Worm (Caenorhabditis elegans) whole organism, L3 larva: ENCODE results near the gene K02C4.2.

Experiments
- R02D3.7 ChIP-seq: fragments of 150-350 bp; optimal IDR thresholded peaks from 2 replicates; lab custom pipeline; 2014; ENCODE audit warnings: missing biosample characterization, missing genetic modification characterization
- ama-1 ChIP-seq: fragments of 150-350 bp; optimal IDR thresholded peaks from 2 replicates; lab custom pipeline; 2018
- ceh-16 ChIP-seq: sonication (generic microtip); optimal IDR thresholded peaks from 2 replicates; lab custom pipeline; 2017; ENCODE audit warnings: missing biosample characterization, missing genetic modification characterization
- ceh-28 ChIP-seq: fragments of 150-350 bp; optimal IDR thresholded peaks from 2 replicates; lab custom pipeline; 2014; ENCODE audit warnings: missing biosample characterization, missing genetic modification reagents, missing genetic modification characterization
- ceh-82 ChIP-seq: fragments of 150-350 bp; optimal IDR thresholded peaks from 2 replicates; lab custom pipeline; 2014; ENCODE audit warnings: missing biosample characterization, missing genetic modification characterization
- ceh-9 ChIP-seq: sonication (generic microtip); optimal IDR thresholded peaks from 2 replicates; lab custom pipeline; 2018; ENCODE audit warnings: missing biosample characterization, missing genetic modification characterization
- egl-27 ChIP-seq: sonication (generic microtip); optimal IDR thresholded peaks from 4 replicates; lab custom pipeline; 2017; ENCODE audit warnings: missing biosample characterization, missing genetic modification reagents, missing genetic modification characterization
- elt-1 ChIP-seq: fragments of 150-350 bp; optimal IDR thresholded peaks from 2 replicates; lab custom pipeline; 2014; ENCODE audit warnings: missing biosample characterization, missing genetic modification characterization
- elt-2 ChIP-seq: sonication (generic microtip); optimal IDR thresholded peaks from 2 replicates; lab custom pipeline; 2016; ENCODE audit warnings: missing genetic modification reagents, mild to moderate bottlenecking, missing genetic modification characterization, missing compliant biosample characterization
- elt-3 ChIP-seq, 3 experiments: fragments of 150-350 bp in 1 of 3; sonication (generic microtip) in 2 of 3; optimal IDR thresholded peaks; 2 replicates in 2 of 3; 4 replicates in 1 of 3; lab custom pipeline; 2014 to 2017; ENCODE audit warnings: missing biosample characterization in 3 of 3, missing genetic modification characterization in 3 of 3
- eor-1 ChIP-seq, 2 experiments: fragments of 150-350 bp; optimal IDR thresholded peaks; 2 replicates each; lab custom pipeline; 2014 to 2018; ENCODE audit warnings: missing biosample characterization in 2 of 2, missing genetic modification characterization in 2 of 2
- fkh-10 ChIP-seq: sonication (generic microtip); optimal IDR thresholded peaks from 2 replicates; lab custom pipeline; 2017; ENCODE audit warnings: missing biosample characterization, missing genetic modification reagents, missing genetic modification characterization
- fkh-2 ChIP-seq: fragments of 150-350 bp; optimal IDR thresholded peaks from 2 replicates; lab custom pipeline; 2014; ENCODE audit warnings: missing biosample characterization, missing genetic modification reagents, missing genetic modification characterization
- fos-1 ChIP-seq: fragments of 150-350 bp; optimal IDR thresholded peaks from 2 replicates; lab custom pipeline; 2014; ENCODE audit warnings: missing biosample characterization, missing genetic modification characterization
- hmg-11 ChIP-seq: sonication (generic microtip); optimal IDR thresholded peaks from 2 replicates; lab custom pipeline; 2016; ENCODE audit warnings: missing genetic modification characterization, missing compliant biosample characterization
- jun-1 ChIP-seq: fragments of 150-350 bp; optimal IDR thresholded peaks from 2 replicates; lab custom pipeline; 2014; ENCODE audit warnings: missing biosample characterization, missing genetic modification reagents, missing genetic modification characterization
- lin-15B ChIP-seq: fragments of 150-350 bp; optimal IDR thresholded peaks from 2 replicates; lab custom pipeline; 2014; ENCODE audit warnings: missing biosample characterization, missing genetic modification characterization
- lin-39 ChIP-seq: fragments of 150-350 bp; optimal IDR thresholded peaks from 2 replicates; lab custom pipeline; 2018; ENCODE audit warnings: missing biosample characterization, missing genetic modification reagents, missing genetic modification characterization
- lsy-12 ChIP-seq: sonication (generic microtip); optimal IDR thresholded peaks from 2 replicates; lab custom pipeline; 2016; ENCODE audit warnings: mild to moderate bottlenecking, missing genetic modification characterization, missing compliant biosample characterization
- mdl-1 ChIP-seq: fragments of 150-350 bp; optimal IDR thresholded peaks from 2 replicates; lab custom pipeline; 2014; ENCODE audit warnings: missing biosample characterization, missing genetic modification characterization
- nfya-1 ChIP-seq: sonication (generic microtip); optimal IDR thresholded peaks from 2 replicates; lab custom pipeline; 2017; ENCODE audit warnings: missing genetic modification characterization, mild to moderate bottlenecking, missing compliant biosample characterization, antibody characterized with exemption, moderate library complexity; ENCODE audit not compliant: insufficient read depth
- nhr-11 ChIP-seq: fragments of 150-350 bp; optimal IDR thresholded peaks from 2 replicates; lab custom pipeline; 2014; ENCODE audit warnings: missing biosample characterization, missing genetic modification characterization
- nhr-23 ChIP-seq: fragments of 150-350 bp; optimal IDR thresholded peaks from 2 replicates; lab custom pipeline; 2014; ENCODE audit warnings: missing biosample characterization, missing genetic modification reagents, missing genetic modification characterization
- nhr-237 ChIP-seq: fragments of 150-350 bp; optimal IDR thresholded peaks from 2 replicates; lab custom pipeline; 2014; ENCODE audit warnings: missing biosample characterization, missing genetic modification characterization
- nhr-25 ChIP-seq: sonication (generic microtip); optimal IDR thresholded peaks from 2 replicates; lab custom pipeline; 2017; ENCODE audit warnings: missing biosample characterization, missing genetic modification characterization
- nhr-43 ChIP-seq: sonication (generic microtip); optimal IDR thresholded peaks from 2 replicates; lab custom pipeline; 2016; ENCODE audit warnings: mild to moderate bottlenecking, missing genetic modification characterization, missing compliant biosample characterization; ENCODE audit not compliant: poor library complexity, severe bottlenecking
- pqm-1 ChIP-seq: fragments of 150-350 bp; optimal IDR thresholded peaks from 2 replicates; lab custom pipeline; 2017; ENCODE audit warnings: missing biosample characterization, missing genetic modification characterization, inconsistent platforms
- sea-2 ChIP-seq: fragments of 150-350 bp; sonication (generic microtip); optimal IDR thresholded peaks from 4 replicates; lab custom pipeline; 2014; ENCODE audit warnings: missing biosample characterization, missing genetic modification reagents, missing genetic modification characterization
- skn-1 ChIP-seq: fragments of 150-350 bp; optimal IDR thresholded peaks from 2 replicates; lab custom pipeline; 2014; ENCODE audit warnings: missing biosample characterization, missing genetic modification characterization
- snpc-4 ChIP-seq: fragments of 150-350 bp; optimal IDR thresholded peaks from 2 replicates; lab custom pipeline; 2014; ENCODE audit warnings: missing biosample characterization, missing genetic modification characterization
- unc-39 ChIP-seq: sonication (generic microtip); optimal IDR thresholded peaks from 4 replicates; lab custom pipeline; 2017; ENCODE audit warnings: missing biosample characterization, missing genetic modification characterization
- unc-62 ChIP-seq: fragments of 150-350 bp; sonication (generic microtip); optimal IDR thresholded peaks from 4 replicates; lab custom pipeline; 2014; ENCODE audit warnings: missing biosample characterization, missing genetic modification reagents, missing genetic modification characterization
- ztf-4 ChIP-seq: fragments of 150-350 bp; optimal IDR thresholded peaks from 2 replicates; lab custom pipeline; 2014; ENCODE audit warnings: missing biosample characterization, missing genetic modification characterization

K02C4.2 gene

DNA sequence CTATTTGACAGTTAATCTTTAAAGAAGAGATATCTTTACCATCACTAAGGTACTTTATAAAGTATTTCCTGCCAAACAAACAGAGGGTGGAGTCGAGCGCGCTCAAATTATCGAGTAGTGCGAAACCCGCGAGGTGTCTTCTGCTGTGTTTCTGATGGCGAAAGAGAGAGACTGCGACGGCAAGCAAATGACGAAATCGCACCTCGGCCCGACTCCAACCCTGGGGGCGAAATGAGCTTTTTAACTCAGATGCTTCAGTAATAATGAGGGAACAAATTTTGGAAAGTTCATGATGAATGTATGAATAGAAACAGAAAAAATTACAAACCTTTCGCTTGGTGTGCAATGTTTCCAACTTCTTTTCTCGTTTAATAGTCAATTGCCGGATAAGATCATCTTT is 16.0 kb downstream of the K02C4.2 start:
- TF ChIP-seq hmg-11 (tag; lab: Kevin White, UChicago): no peak
- TF ChIP-seq nfya-1 (tag; lab: Kevin White, UChicago): peak; percentile 69
- TF ChIP-seq snpc-4 (tag; lab: Kevin White, UChicago): peak; percentile 98
- TF ChIP-seq nhr-43 (tag; lab: Kevin White, UChicago): peak; percentile 67
- TF ChIP-seq pqm-1 (tag; lab: Kevin White, UChicago): peak; percentile 65
- TF ChIP-seq egl-27 (tag; lab: Kevin White, UChicago): no peak
- TF ChIP-seq skn-1 (tag; lab: Kevin White, UChicago): peak; percentile 0
- peak; percentile 4 for TF ChIP-seq R02D3.7 (tag; lab: Kevin White, UChicago)
- peak; percentile 9 for TF ChIP-seq jun-1 (tag; lab: Kevin White, UChicago)
- no peak for TF ChIP-seq fkh-10 (GFP tag; lab: Kevin White, UChicago)
- peak; percentile 41 for TF ChIP-seq nhr-23 (tag; lab: Kevin White, UChicago)
- TF ChIP-seq eor-1 (tag; optimal IDR thresholded peaks at IDR 0.05; lab: Kevin White, UChicago): no peak
- TF ChIP-seq ama-1 (lab: Kevin White, UChicago): peak; percentile 88
- peak; percentile 53 for TF ChIP-seq elt-2 (tag; lab: Kevin White, UChicago)
- peak in 1 of 3 experiments; percentile 43 for TF ChIP-seq elt-3 (tag; optimal IDR thresholded peaks at IDR 0.05; lab: Kevin White, UChicago)
- TF ChIP-seq ceh-16 (tag; lab: Kevin White, UChicago): no peak
- TF ChIP-seq lsy-12 (tag; lab: Kevin White, UChicago): peak; percentile 31
- TF ChIP-seq ceh-9 (tag; lab: Kevin White, UChicago): no peak
- no peak for TF ChIP-seq unc-39 (tag; lab: Kevin White, UChicago)
- no peak for TF ChIP-seq mdl-1 (tag; lab: Kevin White, UChicago)
- peak; percentile 54 for TF ChIP-seq lin-15B (tag; lab: Kevin White, UChicago)
- peak; percentile 71 for TF ChIP-seq nhr-25 (tag; lab: Kevin White, UChicago)
- peak; percentile 76 for TF ChIP-seq lin-39
- TF ChIP-seq, all 47 proteins: peak for 15

- no peak for TF ChIP-seq nhr-25 (tag; lab: Kevin White, UChicago)
- TF ChIP-seq ceh-28: no peak
- TF ChIP-seq lsy-12 (tag; lab: Kevin White, UChicago): no peak
- no peak for TF ChIP-seq unc-62 (GFP tag; lab: Kevin White, UChicago)
- TF ChIP-seq skn-1 (tag; lab: Kevin White, UChicago): no peak
- TF ChIP-seq unc-39 (tag; lab: Kevin White, UChicago): no peak
- TF ChIP-seq ceh-9 (tag; lab: Kevin White, UChicago): no peak
- TF ChIP-seq fos-1 (tag; lab: Kevin White, UChicago): no peak
- no peak for TF ChIP-seq R02D3.7 (tag; lab: Kevin White, UChicago)
- TF ChIP-seq nhr-43 (tag; lab: Kevin White, UChicago): no peak
- no peak for TF ChIP-seq mdl-1 (tag; lab: Kevin White, UChicago)
- no peak for TF ChIP-seq ztf-4 (tag; lab: Kevin White, UChicago)
- TF ChIP-seq sea-2 (GFP tag; lab: Kevin White, UChicago): no peak
Observed at ce11 chrII:8092537-8092936, 17.0 kb downstream of the K02C4.2 start, which contains the start of gene ltd-1. Gene ltd-1, minus strand, starts transcription at chrII:8092754.

DNA sequence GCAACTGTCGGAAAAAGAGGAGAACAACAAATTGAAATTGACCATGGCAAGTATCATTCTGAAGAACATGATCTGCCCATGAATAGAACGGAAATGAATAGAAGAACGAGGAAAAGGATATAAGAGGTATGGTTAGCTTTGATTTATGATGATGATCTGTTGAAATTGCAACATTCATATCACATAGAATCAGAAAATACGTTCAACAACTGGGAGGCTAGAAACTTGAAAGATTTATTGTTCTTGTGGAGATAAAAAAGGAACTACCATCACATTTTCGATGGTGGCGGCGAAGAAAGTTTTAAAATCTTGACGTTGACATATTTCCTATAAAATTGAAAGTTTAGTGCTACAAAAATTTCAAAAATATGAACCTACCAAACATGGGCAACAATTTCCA is 17.7 kb downstream of the K02C4.2 start:
- TF ChIP-seq nhr-11 (tag; lab: Kevin White, UChicago) (no peak), fkh-2 (tag; lab: Kevin White, UChicago) (no peak), lin-39 (no peak)

DNA sequence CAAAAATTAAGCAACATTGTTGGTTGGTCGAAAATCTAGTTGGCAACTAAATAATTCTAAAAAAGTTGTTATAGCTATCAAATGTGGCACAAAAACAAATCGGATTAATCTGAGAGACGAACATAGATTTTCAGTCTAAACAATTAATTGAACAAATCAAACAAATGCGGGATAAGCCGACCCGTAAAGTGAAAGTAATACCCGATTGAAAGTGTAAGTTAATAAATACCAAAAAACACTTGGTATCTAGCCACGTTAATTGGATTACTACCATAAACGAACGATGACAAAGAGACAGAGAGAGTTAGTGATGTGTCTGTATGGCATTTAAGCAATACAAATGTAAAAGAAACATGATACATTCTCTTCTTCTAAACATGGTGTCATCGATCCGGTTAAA is 18.4 kb downstream of the K02C4.2 start:
- no peak for TF ChIP-seq ceh-82 (tag; lab: Kevin White, UChicago)
- no peak for TF ChIP-seq nhr-11 (tag; lab: Kevin White, UChicago)
- TF ChIP-seq nhr-237 (tag; lab: Kevin White, UChicago): no peak
- no peak for TF ChIP-seq nfya-1 (tag; lab: Kevin White, UChicago)
- TF ChIP-seq nhr-25 (tag; lab: Kevin White, UChicago): peak; percentile 41
- no peak for TF ChIP-seq elt-1 (tag; lab: Kevin White, UChicago)
